Worm (Caenorhabditis elegans): ENCODE results near the gene F53G2.12.

DNA sequence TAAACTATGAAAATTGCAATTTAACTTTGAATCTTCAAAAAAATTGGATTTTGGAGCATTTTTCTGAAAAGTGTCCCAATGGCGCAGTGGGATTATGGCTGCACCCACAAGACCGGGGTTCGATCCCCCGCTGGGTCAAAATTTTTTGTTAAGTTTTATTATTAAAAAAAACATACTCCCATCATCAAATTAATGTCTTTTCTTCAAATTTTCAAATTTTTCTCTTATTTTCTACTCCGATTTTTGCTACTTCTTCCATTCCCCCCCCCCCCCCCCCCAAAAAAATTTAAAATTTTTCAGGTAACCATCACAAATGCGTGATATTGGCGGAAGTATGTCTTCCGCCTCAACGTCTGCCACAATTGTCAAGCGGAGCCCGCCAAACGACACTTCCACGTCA lies 35.9 kb downstream of the F53G2.12 start, which contains the start of gene vab-19:
- TF ChIP-seq him-1 (tag; optimal IDR thresholded peaks at IDR 0.05) (no peak), W03F9.2 (tag; optimal IDR thresholded peaks at IDR 0.05) (no peak)
